Fruit fly (Drosophila melanogaster) whole organism, wandering third instar larva: ENCODE measurements around the gene soti.
A peak's percentile ranks its signal among the peaks of the same experiment; 100 is the strongest.

Experiments
- Abd-B ChIP-seq: fragments of >200 bp; optimal IDR thresholded peaks from 2 replicates; lab custom pipeline; 2017; ENCODE audit warnings: missing biosample characterization, missing genetic modification characterization
- CG32264 ChIP-seq: fragments of 200-800 bp; sonication (Bioruptor generic); optimal IDR thresholded peaks from 2 replicates; lab custom pipeline; 2016; ENCODE audit warnings: missing biosample characterization, missing genetic modification characterization
- CG9705 ChIP-seq: fragments of 200-800 bp; sonication (Bioruptor generic); optimal IDR thresholded peaks from 2 replicates; lab custom pipeline; 2018; ENCODE audit warnings: missing biosample characterization, mild to moderate bottlenecking, missing genetic modification characterization
- CrebA ChIP-seq: fragments of 200-800 bp; sonication (Bioruptor generic); optimal IDR thresholded peaks from 2 replicates; lab custom pipeline; 2016; ENCODE audit warnings: missing biosample characterization, mild to moderate bottlenecking, missing genetic modification characterization, borderline replicate concordance
- Dfd ChIP-seq: fragments of >200 bp; optimal IDR thresholded peaks from 2 replicates; lab custom pipeline; 2017; ENCODE audit warnings: missing biosample characterization, missing genetic modification characterization
- Dif ChIP-seq: fragments of 200-275, 200-300 bp; sonication (Bioruptor generic); optimal IDR thresholded peaks from 2 replicates; lab custom pipeline; 2018; ENCODE audit warnings: missing biosample characterization, missing genetic modification characterization; ENCODE audit not compliant: partially characterized antibody
- GATAd ChIP-seq: sonication (Bioruptor generic); optimal IDR thresholded peaks from 2 replicates; lab custom pipeline; 2016; ENCODE audit warnings: missing biosample characterization, missing genetic modification characterization
- HLH106 ChIP-seq: fragments of 200-800 bp; optimal IDR thresholded peaks from 3 replicates; lab custom pipeline; 2019; ENCODE audit warnings: missing biosample characterization, mild to moderate bottlenecking, missing genetic modification characterization, moderate library complexity
- Hnf4 ChIP-seq: fragments of 200-800 bp; sonication (Bioruptor generic); optimal IDR thresholded peaks from 2 replicates; lab custom pipeline; 2016; ENCODE audit warnings: missing biosample characterization, mild to moderate bottlenecking, missing genetic modification characterization
- Hr78 ChIP-seq: fragments of >200 bp; optimal IDR thresholded peaks from 2 replicates; lab custom pipeline; 2017; ENCODE audit warnings: missing biosample characterization, missing genetic modification characterization
- Hr83 ChIP-seq: fragments of 200-300 bp; sonication (Bioruptor generic); optimal IDR thresholded peaks from 2 replicates; lab custom pipeline; 2016; ENCODE audit warnings: missing biosample characterization, mild to moderate bottlenecking, missing genetic modification characterization, moderate library complexity; ENCODE audit not compliant: poor library complexity, severe bottlenecking
- Jra ChIP-seq: sonication (Bioruptor generic); optimal IDR thresholded peaks from 2 replicates; lab custom pipeline; 2016; ENCODE audit warnings: missing biosample characterization, missing genetic modification characterization
- Mio ChIP-seq: sonication (Bioruptor generic); optimal IDR thresholded peaks from 2 replicates; lab custom pipeline; 2016; ENCODE audit warnings: missing biosample characterization, missing genetic modification characterization
- Myc ChIP-seq: fragments of >200 bp; optimal IDR thresholded peaks from 2 replicates; lab custom pipeline; 2017
- N ChIP-seq: fragments of >200 bp; optimal IDR thresholded peaks from 2 replicates; lab custom pipeline; 2018; ENCODE audit warnings: missing biosample characterization, missing external identifiers, missing genetic modification characterization
- OdsH ChIP-seq: fragments of 200-800 bp; sonication (Bioruptor generic); optimal IDR thresholded peaks from 2 replicates; lab custom pipeline; 2016; ENCODE audit warnings: missing biosample characterization, mild to moderate bottlenecking, missing genetic modification characterization
- Rel ChIP-seq, 2 experiments: fragments of 200-800 bp; sonication (Bioruptor generic) in 1 of 2; optimal IDR thresholded peaks; 2 replicates in 1 of 2; 3 replicates in 1 of 2; lab custom pipeline; 2016 to 2019; ENCODE audit warnings: mild to moderate bottlenecking in 2 of 2, missing biosample characterization in 2 of 2, missing genetic modification characterization in 2 of 2, moderate library complexity in 1 of 2
- Sp1 ChIP-seq: fragments of 200-800 bp; sonication (Bioruptor generic); optimal IDR thresholded peaks from 3 replicates; lab custom pipeline; 2019; ENCODE audit warnings: missing biosample characterization, mild to moderate bottlenecking, missing genetic modification characterization, moderate library complexity
- Vsx2 ChIP-seq: fragments of 200-300, 225-300 bp; sonication (Bioruptor generic); optimal IDR thresholded peaks from 2 replicates; lab custom pipeline; 2018; ENCODE audit warnings: missing biosample characterization, missing genetic modification characterization; ENCODE audit not compliant: partially characterized antibody
- br ChIP-seq: fragments of 200-800 bp; sonication (Bioruptor generic); optimal IDR thresholded peaks from 2 replicates; lab custom pipeline; 2016; ENCODE audit warnings: missing biosample characterization, missing genetic modification characterization
- brk ChIP-seq: fragments of 200-800 bp; sonication (Bioruptor generic); optimal IDR thresholded peaks from 2 replicates; lab custom pipeline; 2016; ENCODE audit warnings: missing biosample characterization, mild to moderate bottlenecking, missing genetic modification characterization
- dl ChIP-seq, 2 experiments: fragments of 175-275, 200-275 bp in 1 of 2; fragments of 200-275 bp in 1 of 2; sonication (Bioruptor generic); optimal IDR thresholded peaks; lab custom pipeline; 2018; ENCODE audit warnings: mild to moderate bottlenecking in 2 of 2, missing biosample characterization in 2 of 2, missing genetic modification characterization in 2 of 2, moderate library complexity in 2 of 2; ENCODE audit not compliant: partially characterized antibody in 2 of 2, insufficient read depth in 1 of 2
- dmrt93B ChIP-seq: fragments of 200-800 bp; sonication (Bioruptor generic); optimal IDR thresholded peaks from 2 replicates; lab custom pipeline; 2018; ENCODE audit warnings: missing biosample characterization, mild to moderate bottlenecking, missing genetic modification characterization
- dsf ChIP-seq: sonication (Bioruptor generic); optimal IDR thresholded peaks from 2 replicates; lab custom pipeline; 2016; ENCODE audit warnings: missing biosample characterization, missing genetic modification characterization, borderline replicate concordance
- ey ChIP-seq: fragments of 200-800 bp; sonication (Bioruptor generic); optimal IDR thresholded peaks from 2 replicates; lab custom pipeline; 2016; ENCODE audit warnings: missing biosample characterization, missing genetic modification characterization
- foxo ChIP-seq, 2 experiments: fragments of 200-800 bp; sonication (Bioruptor generic); optimal IDR thresholded peaks; 2 replicates in 1 of 2; 3 replicates in 1 of 2; lab custom pipeline; 2016 to 2017; ENCODE audit warnings: missing biosample characterization in 2 of 2, missing genetic modification characterization in 2 of 2
- fru ChIP-seq: fragments of 200-800 bp; sonication (Bioruptor generic); optimal IDR thresholded peaks from 3 replicates; lab custom pipeline; 2016; ENCODE audit warnings: missing biosample characterization, mild to moderate bottlenecking, missing genetic modification characterization
- h ChIP-seq: fragments of 200-800 bp; sonication (Bioruptor generic); optimal IDR thresholded peaks from 3 replicates; lab custom pipeline; 2016; ENCODE audit warnings: missing biosample characterization, mild to moderate bottlenecking, missing genetic modification characterization
- jim ChIP-seq: fragments of 175-275, 200-325 bp; sonication (Bioruptor generic); optimal IDR thresholded peaks from 2 replicates; lab custom pipeline; 2016; ENCODE audit warnings: missing biosample characterization, mild to moderate bottlenecking, missing genetic modification characterization
- lola ChIP-seq: fragments of >200 bp; optimal IDR thresholded peaks from 2 replicates; lab custom pipeline; 2017; ENCODE audit warnings: missing biosample characterization, missing genetic modification characterization
- pan ChIP-seq: fragments of >200 bp; optimal IDR thresholded peaks from 2 replicates; lab custom pipeline; 2017
- psq ChIP-seq: fragments of 200-800 bp; sonication (Bioruptor generic); optimal IDR thresholded peaks from 3 replicates; lab custom pipeline; 2017; ENCODE audit warnings: missing biosample characterization, mild to moderate bottlenecking, missing genetic modification characterization, moderate library complexity
- rgr ChIP-seq: fragments of 200-800 bp; sonication (Bioruptor generic); optimal IDR thresholded peaks from 3 replicates; lab custom pipeline; 2016; ENCODE audit warnings: missing biosample characterization, mild to moderate bottlenecking, missing genetic modification characterization
- sage ChIP-seq: fragments of 200-800 bp; sonication (Bioruptor generic); optimal IDR thresholded peaks from 2 replicates; lab custom pipeline; 2016; ENCODE audit warnings: missing biosample characterization, mild to moderate bottlenecking, missing genetic modification characterization
- sv ChIP-seq: fragments of 200-800 bp; sonication (Bioruptor generic); optimal IDR thresholded peaks from 3 replicates; lab custom pipeline; 2016; ENCODE audit warnings: missing biosample characterization, missing genetic modification characterization
- tai ChIP-seq: sonication (Bioruptor generic); optimal IDR thresholded peaks from 2 replicates; lab custom pipeline; 2016; ENCODE audit warnings: missing biosample characterization, missing genetic modification characterization
- usp ChIP-seq: fragments of >200 bp; optimal IDR thresholded peaks from 2 replicates; lab custom pipeline; 2017; ENCODE audit warnings: missing biosample characterization, missing genetic modification characterization
- woc ChIP-seq: sonication (Bioruptor generic); optimal IDR thresholded peaks from 2 replicates; lab custom pipeline; 2016; ENCODE audit warnings: missing biosample characterization, mild to moderate bottlenecking, missing genetic modification characterization

soti gene

dm6 chr3R:14363172-14363571 lies 18.3 kb downstream of the soti start:
- TF ChIP-seq psq (GFP tag; lab: Kevin White, UChicago): peak; percentile 46
- peak in 1 of 2 experiments; percentile 58 for TF ChIP-seq dl (GFP tag; optimal IDR thresholded peaks at IDR 0.05; lab: Kevin White, UChicago; ENCODE audit: insufficient read depth in 1 of 2, partially characterized antibody in 2 of 2)
- peak; percentile 48 for TF ChIP-seq Dif (GFP tag; lab: Kevin White, UChicago)
- TF ChIP-seq Hr83 (GFP tag; lab: Kevin White, UChicago): peak; percentile 51
- no peak for TF ChIP-seq fru (GFP tag; lab: Kevin White, UChicago)
- peak; percentile 20 for TF ChIP-seq Vsx2 (GFP tag; lab: Kevin White, UChicago)
- TF ChIP-seq Sp1: peak; percentile 4
- TF ChIP-seq Rel (GFP tag; optimal IDR thresholded peaks at IDR 0.05; lab: Kevin White, UChicago): peak; percentile 73
- TF ChIP-seq Rel (tag; optimal IDR thresholded peaks at IDR 0.05; lab: Kevin White, UChicago): peak; percentile 10
- TF ChIP-seq br (GFP tag; lab: Kevin White, UChicago): peak; percentile 49
- TF ChIP-seq h (GFP tag; lab: Kevin White, UChicago): peak; percentile 87
- TF ChIP-seq CrebA (GFP tag; lab: Kevin White, UChicago): no peak
- peak; percentile 1 for TF ChIP-seq OdsH (GFP tag; lab: Kevin White, UChicago)
- TF ChIP-seq Dfd (GFP tag; lab: Kevin White, UChicago): peak; percentile 72
- TF ChIP-seq sage (GFP tag; lab: Kevin White, UChicago): no peak

dm6 chr3R:14361741-14362232 lies 19.7 kb downstream of the soti start, which contains the start of gene Dnaaf5:
Gene Dnaaf5, minus strand, starts transcription at chr3R:14361786.
- TF ChIP-seq CG32264 (GFP tag; lab: Kevin White, UChicago) (peak; percentile 11), Abd-B (GFP tag; lab: Kevin White, UChicago) (no peak), fru (GFP tag; lab: Kevin White, UChicago) (peak; percentile 47), jim (GFP tag; lab: Kevin White, UChicago) (no peak), rgr (GFP tag; lab: Kevin White, UChicago) (peak; percentile 77), sv (GFP tag; lab: Kevin White, UChicago) (no peak), CrebA (GFP tag; lab: Kevin White, UChicago) (peak; percentile 20), dl (GFP tag; optimal IDR thresholded peaks at IDR 0.05; lab: Kevin White, UChicago; ENCODE audit: insufficient read depth in 1 of 2, partially characterized antibody in 2 of 2) (no peak), Dif (GFP tag; lab: Kevin White, UChicago) (no peak), sage (GFP tag; lab: Kevin White, UChicago) (no peak), woc (peak; percentile 28), h (GFP tag; lab: Kevin White, UChicago) (peak; percentile 78), dsf (no peak), Jra (GFP tag; lab: Kevin White, UChicago) (peak; percentile 69), OdsH (GFP tag; lab: Kevin White, UChicago) (peak; percentile 22), GATAd (GFP tag; lab: Kevin White, UChicago) (no peak), lola (GFP tag; lab: Kevin White, UChicago) (no peak), N (GFP tag; lab: Kevin White, UChicago) (no peak), Sp1 (peak; percentile 5), brk (GFP tag; lab: Kevin White, UChicago) (no peak), Hr78 (GFP tag; lab: Kevin White, UChicago) (no peak), CG9705 (GFP tag; lab: Kevin White, UChicago) (no peak), Rel (GFP tag; optimal IDR thresholded peaks at IDR 0.05; lab: Kevin White, UChicago) (peak; percentile 5), Rel (tag; optimal IDR thresholded peaks at IDR 0.05; lab: Kevin White, UChicago) (peak; percentile 76), pan (lab: Kevin White, UChicago) (no peak), HLH106 (tag; lab: Kevin White, UChicago) (peak; percentile 18), usp (no peak), ey (GFP tag; lab: Kevin White, UChicago) (peak; percentile 34), br (GFP tag; lab: Kevin White, UChicago) (peak; percentile 57), Hr83 (GFP tag; lab: Kevin White, UChicago) (peak; percentile 41), dmrt93B (no peak), Dfd (GFP tag; lab: Kevin White, UChicago) (no peak), Myc (lab: Kevin White, UChicago) (no peak), Mio (peak; percentile 24), Vsx2 (GFP tag; lab: Kevin White, UChicago) (peak; percentile 84), foxo (GFP tag; optimal IDR thresholded peaks at IDR 0.05; lab: Kevin White, UChicago) (peak; percentile 44 to 61), psq (GFP tag; lab: Kevin White, UChicago) (peak; percentile 52), tai (no peak), Hnf4 (GFP tag; lab: Kevin White, UChicago) (peak; percentile 31)
